Worm (Caenorhabditis elegans): ENCODE measurements around the gene daf-2.

daf-2 gene

ce11 chrIII:2947251-2947650, 93.4 kb downstream of the daf-2 start:
- TF ChIP-seq egl-5 (tag; optimal IDR thresholded peaks at IDR 0.05): peak; percentile 5
- peak; percentile 48 for TF ChIP-seq lin-39 (tag; optimal IDR thresholded peaks at IDR 0.05)
- TF ChIP-seq nhr-25 (tag; optimal IDR thresholded peaks at IDR 0.05): peak; percentile 29
- TF ChIP-seq elt-2 (tag; optimal IDR thresholded peaks at IDR 0.05): peak; percentile 19
- no peak for TF ChIP-seq jun-1 (tag; optimal IDR thresholded peaks at IDR 0.05)
- TF ChIP-seq nhr-23 (tag; optimal IDR thresholded peaks at IDR 0.05): peak; percentile 22
- peak; percentile 41 for TF ChIP-seq hmg-11 (tag; optimal IDR thresholded peaks at IDR 0.05)
- peak; percentile 18 for TF ChIP-seq mdl-1 (tag; optimal IDR thresholded peaks at IDR 0.05)
- no peak for TF ChIP-seq mml-1 (tag; optimal IDR thresholded peaks at IDR 0.05)

ce11 chrIII:2946626-2947168, 93.9 kb downstream of the daf-2 start, which contains the start of gene H05C05.1:
Gene H05C05.1 (plus strand): TSS chrIII:2947118.
- no peak for TF ChIP-seq fkh-10 (GFP tag; optimal IDR thresholded peaks at IDR 0.05)
- TF ChIP-seq elt-3 (tag; optimal IDR thresholded peaks at IDR 0.05): no peak
- no peak for TF ChIP-seq unc-39 (tag; optimal IDR thresholded peaks at IDR 0.05)

ce11 chrIII:2946101-2946500, 94.5 kb downstream of the daf-2 start, which contains the start of gene H05C05.4:
Gene H05C05.4 (minus strand): TSS chrIII:2946201.
- TF ChIP-seq nhr-23 (tag; optimal IDR thresholded peaks at IDR 0.05) (no peak), pha-4 (tag; optimal IDR thresholded peaks at IDR 0.05) (no peak), mml-1 (tag; optimal IDR thresholded peaks at IDR 0.05) (no peak), ceh-9 (tag; optimal IDR thresholded peaks at IDR 0.05) (no peak), elt-3 (tag; optimal IDR thresholded peaks at IDR 0.05) (no peak), nhr-11 (tag; optimal IDR thresholded peaks at IDR 0.05) (no peak), pqm-1 (tag; optimal IDR thresholded peaks at IDR 0.05) (no peak), zag-1 (tag; optimal IDR thresholded peaks at IDR 0.05) (no peak), unc-62 (GFP tag; optimal IDR thresholded peaks at IDR 0.05) (no peak), lin-39 (tag; optimal IDR thresholded peaks at IDR 0.05) (no peak), fos-1 (tag; optimal IDR thresholded peaks at IDR 0.05) (no peak), fkh-10 (GFP tag; optimal IDR thresholded peaks at IDR 0.05) (no peak), nfya-1 (tag; optimal IDR thresholded peaks at IDR 0.05; ENCODE audit: insufficient read depth) (no peak), aly-2 (tag; optimal IDR thresholded peaks at IDR 0.05) (no peak), ZK546.5 (tag; optimal IDR thresholded peaks at IDR 0.05) (no peak), nhr-77 (tag; optimal IDR thresholded peaks at IDR 0.05) (no peak), ztf-4 (tag; optimal IDR thresholded peaks at IDR 0.05) (no peak)

All from whole organism, L3 larva.